Worm (Caenorhabditis elegans) whole organism, L1 larva: Measurements from ENCODE around the gene hpo-10.

Source experiments
- ceh-88 ChIP-seq: fragments of 200-800 bp; sonication (Bioruptor generic); IDR thresholded peaks from 2 replicates; pipeline ENCODE4 v1.3.6; 2022; ENCODE audit warnings: missing genetic modification characterization, missing compliant biosample characterization
- egl-27 ChIP-seq, 2 experiments: fragments of 150-350 bp in 1 of 2; sonication (generic microtip); optimal IDR thresholded peaks; 3 replicates each; lab custom pipeline; 2017 to 2018; ENCODE audit warnings: missing biosample characterization in 2 of 2, missing genetic modification characterization in 2 of 2, missing genetic modification reagents in 2 of 2
- nhr-11 ChIP-seq: fragments of 150-350 bp; optimal IDR thresholded peaks from 2 replicates; lab custom pipeline; 2014; ENCODE audit warnings: missing biosample characterization, missing genetic modification characterization
- nhr-237 ChIP-seq: fragments of 150-350 bp; optimal IDR thresholded peaks from 2 replicates; lab custom pipeline; 2014; ENCODE audit warnings: missing biosample characterization, missing genetic modification characterization
- rnt-1 ChIP-seq: sonication (generic microtip); optimal IDR thresholded peaks from 2 replicates; lab custom pipeline; 2016; ENCODE audit warnings: mild to moderate bottlenecking, missing genetic modification characterization, moderate library complexity, missing compliant biosample characterization
- unc-130 ChIP-seq: fragments of 150-350 bp; optimal IDR thresholded peaks from 2 replicates; lab custom pipeline; 2017; ENCODE audit warnings: missing biosample characterization, missing genetic modification characterization, inconsistent platforms

DNA sequence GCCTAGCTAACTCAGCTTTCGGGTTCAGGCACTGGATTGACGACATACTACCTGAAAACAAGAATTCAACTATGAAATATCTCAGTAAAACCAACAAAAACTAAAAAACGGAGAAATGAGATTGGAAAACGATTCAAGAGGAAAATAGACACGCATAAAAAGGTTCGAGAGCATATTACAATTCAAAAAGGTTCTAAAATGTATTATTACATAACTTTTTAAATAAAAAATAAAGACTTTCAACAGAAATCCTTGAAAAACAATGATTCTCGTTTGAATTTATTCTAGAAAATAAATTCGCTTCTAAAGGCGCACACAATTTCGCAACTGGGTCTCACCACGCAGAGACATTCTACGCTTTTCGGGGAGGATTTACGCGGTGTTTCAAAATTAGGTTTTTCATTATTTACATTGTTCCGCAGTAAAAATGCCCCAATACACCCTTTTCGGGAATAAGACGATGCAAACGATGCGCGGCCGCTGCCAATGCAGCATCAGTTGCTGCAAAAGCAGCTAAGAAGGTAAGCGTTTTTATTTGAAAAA, 23.6 kb upstream of the hpo-10 start, which contains the start of the genes cct-6 and alh-9:
- TF ChIP-seq rnt-1 = peak; percentile 81
- TF ChIP-seq nhr-237 = peak; percentile 63
- TF ChIP-seq unc-130 (tag; lab: Kevin White, UChicago) = peak; percentile 88
- no peak for TF ChIP-seq ceh-88
- TF ChIP-seq nhr-11 (tag; lab: Kevin White, UChicago) = peak; percentile 8
- TF ChIP-seq egl-27 (tag; optimal IDR thresholded peaks at IDR 0.05; lab: Kevin White, UChicago) = no peak
